Fruit fly (Drosophila melanogaster) ovary, adult (tissue): ENCODE results near the gene siz.

ENCODE experiments used
- CG17801 ChIP-seq: fragments of 200-800 bp; optimal IDR thresholded peaks from 2 replicates; lab custom pipeline; 2019; ENCODE audit warnings: missing biosample characterization, mild to moderate bottlenecking, missing genetic modification characterization, moderate library complexity; ENCODE audit not compliant: partially characterized antibody

The siz gene

DNA sequence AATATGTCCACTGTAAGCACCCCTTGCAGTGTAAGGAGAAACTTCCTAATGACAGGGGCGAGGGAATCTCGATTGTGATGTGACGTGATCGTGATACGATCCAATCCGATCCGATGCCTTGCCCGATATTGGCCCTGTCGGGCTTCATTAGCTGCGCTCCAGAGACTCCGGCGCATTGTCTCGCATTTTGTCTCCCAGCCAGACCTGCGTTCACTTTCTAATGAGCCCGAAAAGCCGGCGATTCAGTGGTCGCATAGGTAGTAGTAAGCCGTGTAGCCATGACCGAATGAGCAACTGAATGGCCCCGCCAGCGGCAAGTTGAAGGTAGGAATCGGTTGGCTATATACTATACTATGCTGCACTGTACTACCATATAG is 20.5 kb downstream of the siz start:
- no peak for TF ChIP-seq CG17801 (GFP tag; lab: Kevin White, UChicago)

DNA sequence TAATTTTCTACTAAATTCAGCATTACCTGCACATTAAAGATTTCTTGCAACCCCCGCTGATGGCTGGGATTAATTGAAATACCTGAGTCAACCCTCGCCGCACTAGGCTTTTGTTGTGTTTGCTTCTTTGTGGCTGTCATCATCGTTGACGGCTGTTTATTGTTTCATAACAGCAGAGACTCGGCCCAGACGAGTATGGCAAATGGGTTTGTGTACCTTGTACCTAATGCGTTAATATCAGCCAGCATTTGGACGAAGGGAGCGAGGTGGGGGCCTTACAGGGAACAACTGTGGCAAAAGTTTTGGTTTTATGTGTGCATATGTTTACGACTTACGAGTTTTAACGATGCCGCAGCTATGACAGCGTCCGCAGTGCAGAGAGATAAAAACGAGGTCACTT is 21.5 kb downstream of the siz start:
- TF ChIP-seq CG17801 (GFP tag; lab: Kevin White, UChicago), result no peak

DNA sequence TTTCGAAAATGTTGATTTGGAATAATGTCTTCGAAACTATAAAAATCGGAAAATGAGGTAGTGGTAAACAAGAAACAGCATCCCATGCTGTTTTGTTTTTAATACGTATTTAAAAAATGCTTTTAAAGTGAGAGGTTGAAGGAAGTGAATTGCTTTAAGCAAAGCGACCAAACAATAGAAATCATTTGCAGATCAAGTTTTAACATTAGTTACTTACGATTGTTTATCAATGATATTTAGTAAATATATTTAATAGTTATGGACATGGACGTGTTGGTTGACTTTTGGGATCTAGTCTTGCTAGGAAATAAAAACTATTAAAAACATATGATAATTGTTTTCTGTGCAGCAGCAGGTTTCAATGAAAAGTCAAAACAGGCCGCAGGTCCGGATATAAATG is 22.0 kb downstream of the siz start:
- TF ChIP-seq CG17801 (GFP tag; lab: Kevin White, UChicago), result no peak

DNA sequence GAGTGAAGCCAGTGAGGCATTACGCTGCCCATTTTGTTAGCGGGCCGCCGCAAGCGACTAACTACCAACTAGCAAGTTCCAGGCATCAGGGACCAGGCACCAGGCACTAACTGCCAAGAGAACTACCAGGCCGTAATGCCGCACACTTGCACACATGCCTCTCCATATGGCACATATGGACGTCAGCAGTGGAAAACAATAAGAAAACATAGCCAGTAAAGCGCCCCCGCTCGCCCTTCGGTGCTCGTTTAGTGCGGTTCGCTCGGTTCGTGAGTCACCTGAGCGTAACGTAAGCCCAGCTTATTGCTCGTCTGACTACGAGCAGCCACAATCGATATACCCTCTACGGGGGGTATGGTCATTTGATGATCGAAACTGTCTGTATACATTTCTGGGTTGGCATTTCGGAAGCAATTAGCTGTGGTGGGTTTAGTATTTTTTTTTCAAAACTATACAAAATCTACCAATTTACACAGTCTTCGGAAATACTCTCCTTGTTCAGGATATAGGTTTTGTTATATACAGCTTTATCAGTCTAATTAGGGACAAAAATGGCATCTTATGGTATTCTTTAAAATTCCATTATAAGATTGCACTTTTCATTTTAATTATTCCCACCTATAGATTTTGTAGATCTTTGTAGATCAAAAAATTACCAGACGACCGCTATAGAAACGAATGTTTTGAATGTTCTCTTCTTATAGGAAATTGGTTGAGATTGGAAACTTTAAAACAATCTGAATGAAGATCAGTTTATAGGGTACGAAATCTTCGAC is 22.6 kb downstream of the siz start:
- TF ChIP-seq CG17801 (GFP tag; lab: Kevin White, UChicago), result no peak

DNA sequence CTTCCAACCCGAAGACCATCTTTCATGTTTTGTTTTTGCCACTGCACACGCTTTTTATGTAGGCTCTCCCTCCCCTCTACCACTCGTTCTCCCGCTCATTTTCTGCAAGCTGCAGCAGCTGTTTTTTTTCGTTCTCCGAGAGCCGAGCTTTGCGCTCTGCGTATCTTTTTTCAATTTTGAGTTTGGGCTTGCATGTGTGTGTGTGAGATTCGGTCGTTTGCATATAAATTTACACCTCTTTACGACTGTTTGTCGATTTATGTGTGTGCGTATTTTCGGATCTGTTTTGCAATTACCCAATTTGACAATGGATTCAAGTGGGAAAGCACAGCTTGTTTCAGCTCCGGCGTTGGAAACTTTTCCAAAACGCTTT is 23.2 kb downstream of the siz start:
- no peak for TF ChIP-seq CG17801 (GFP tag; lab: Kevin White, UChicago)

DNA sequence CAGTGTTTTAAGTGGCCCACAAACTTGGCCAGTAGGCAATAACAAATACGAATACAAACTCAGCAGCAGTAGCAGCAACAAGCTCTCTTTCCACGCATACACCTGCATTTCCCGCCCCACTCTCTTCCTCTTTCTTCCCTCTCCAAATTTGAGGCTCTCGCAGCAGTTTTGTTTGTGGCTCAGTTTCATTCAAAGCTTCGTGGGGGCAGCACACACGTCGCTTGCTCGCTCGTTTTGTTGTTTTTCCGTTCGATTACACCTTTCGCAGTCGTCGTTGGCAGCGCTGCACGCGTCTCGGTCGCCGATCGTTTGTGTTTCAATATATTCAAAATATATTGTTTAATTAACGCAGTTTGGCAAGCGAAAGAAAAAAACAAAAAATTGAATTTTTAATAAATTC is 24.3 kb downstream of the siz start:
- peak; percentile 33 for TF ChIP-seq CG17801 (GFP tag; lab: Kevin White, UChicago)

DNA sequence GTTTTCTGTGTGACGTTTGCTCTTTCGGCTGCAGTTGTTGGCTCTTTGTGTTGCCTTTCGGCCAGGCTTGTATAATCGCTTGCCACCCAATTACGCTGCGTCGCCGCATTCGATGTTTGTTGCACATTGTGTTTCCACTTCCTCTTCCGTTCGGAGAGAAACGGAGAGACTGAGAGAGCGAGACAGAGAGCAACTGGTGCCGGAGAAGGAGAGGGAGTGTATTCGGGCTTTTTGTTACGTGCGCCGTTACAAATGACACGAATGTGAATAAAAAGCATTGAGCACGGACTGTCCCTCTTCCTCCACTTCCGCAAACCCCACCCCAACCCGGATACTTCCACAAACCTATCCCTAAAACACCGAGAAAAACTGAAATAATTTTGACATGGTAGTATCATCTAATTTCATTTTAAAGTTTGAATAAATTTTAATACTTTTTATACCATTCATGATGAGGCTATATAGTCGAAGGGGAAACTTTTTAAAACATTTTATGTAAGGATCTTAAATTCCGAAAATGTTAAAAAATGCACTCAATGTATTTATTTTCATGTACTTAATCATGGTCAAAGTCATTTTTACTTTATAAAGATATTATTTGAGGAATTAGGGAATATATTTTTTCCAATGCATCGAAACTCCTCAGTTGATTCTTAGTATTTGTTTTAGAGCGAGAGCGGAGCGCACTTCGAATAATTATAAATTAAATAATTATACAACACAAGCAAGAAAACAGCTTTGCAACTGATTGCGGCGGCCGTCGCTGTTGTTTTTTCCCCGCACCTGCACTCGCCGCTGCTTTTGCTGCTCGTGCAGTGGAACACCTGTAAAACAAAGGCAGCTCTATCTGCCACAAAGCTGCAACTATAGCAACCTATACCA is 26.1 kb downstream of the siz start:
- peak; percentile 7 for TF ChIP-seq CG17801 (GFP tag; lab: Kevin White, UChicago)

DNA sequence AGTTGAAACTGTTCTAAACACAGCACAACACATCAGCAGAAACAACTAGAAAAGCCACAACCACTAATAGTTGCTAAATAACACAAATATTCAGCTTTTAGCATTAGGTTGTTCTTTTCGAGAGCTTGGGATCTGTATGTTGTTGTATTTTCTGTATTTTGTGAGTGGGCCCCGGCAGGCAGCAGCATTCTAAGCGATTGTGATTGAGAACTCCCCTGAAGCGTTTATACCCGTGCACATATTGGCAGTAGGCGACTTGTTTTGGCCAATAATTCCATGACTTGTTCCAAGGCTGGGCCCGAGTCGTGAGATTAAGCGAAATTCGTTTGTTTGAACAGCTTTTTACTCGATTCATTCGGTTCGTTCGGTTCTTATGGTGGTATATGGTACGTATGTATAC is 27.6 kb downstream of the siz start:
- no peak for TF ChIP-seq CG17801 (GFP tag; lab: Kevin White, UChicago)

DNA sequence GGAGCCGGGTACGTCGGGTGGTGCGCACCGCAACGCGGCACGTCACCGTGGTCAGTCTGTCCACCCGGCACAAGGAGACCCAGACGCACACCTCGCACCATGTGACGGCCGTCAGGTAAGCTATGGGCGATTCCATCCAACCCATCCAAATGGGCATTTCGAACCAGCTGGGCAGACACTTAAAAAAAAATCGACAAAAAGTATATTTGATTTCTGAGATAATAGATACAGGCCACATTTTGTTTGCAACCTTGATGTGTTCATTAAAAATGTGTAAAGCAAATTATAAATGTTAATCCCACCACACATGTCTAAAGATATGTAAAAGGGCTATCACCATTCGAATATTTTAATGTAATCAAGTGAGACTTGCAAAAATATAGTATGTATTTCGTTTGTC is 30.3 kb downstream of the siz start:
- TF ChIP-seq CG17801 (GFP tag; lab: Kevin White, UChicago), result no peak

DNA sequence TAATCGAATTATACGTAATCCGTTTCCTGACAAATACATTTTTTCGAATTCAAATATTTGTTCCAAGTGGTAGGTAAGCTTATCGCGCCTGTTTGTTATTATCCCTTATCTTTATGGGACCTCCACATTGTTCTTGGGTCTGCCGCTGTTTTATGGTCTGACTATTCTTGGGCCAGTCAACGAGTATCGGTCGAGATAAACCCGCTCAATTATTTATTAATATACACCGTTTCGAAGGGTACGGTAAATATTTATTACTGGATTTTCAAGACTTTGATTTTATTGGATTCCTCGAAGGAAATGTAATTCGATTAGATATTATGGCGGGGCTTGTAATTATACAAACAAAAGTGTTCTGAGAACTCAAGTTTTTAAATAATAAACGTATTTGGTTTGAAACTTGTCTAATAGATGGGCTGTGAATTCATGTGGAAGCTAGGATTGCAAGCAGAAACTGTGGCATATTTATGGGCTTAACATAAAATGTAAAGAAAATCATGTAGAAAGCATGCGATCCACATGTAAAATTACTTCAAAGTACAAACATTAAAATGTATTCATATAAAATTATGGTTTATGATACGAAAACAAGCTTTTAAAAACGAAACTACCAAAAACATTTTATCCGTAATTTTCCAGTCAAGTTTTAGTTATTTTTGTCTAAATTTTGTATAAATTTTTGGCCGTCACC is 31.0 kb downstream of the siz start, which contains the start of gene CG43072:
Gene CG43072 (plus strand): TSS at position 641 of the 691 bp plus-strand sequence.
- peak; percentile 50 for TF ChIP-seq CG17801 (GFP tag; lab: Kevin White, UChicago)

DNA sequence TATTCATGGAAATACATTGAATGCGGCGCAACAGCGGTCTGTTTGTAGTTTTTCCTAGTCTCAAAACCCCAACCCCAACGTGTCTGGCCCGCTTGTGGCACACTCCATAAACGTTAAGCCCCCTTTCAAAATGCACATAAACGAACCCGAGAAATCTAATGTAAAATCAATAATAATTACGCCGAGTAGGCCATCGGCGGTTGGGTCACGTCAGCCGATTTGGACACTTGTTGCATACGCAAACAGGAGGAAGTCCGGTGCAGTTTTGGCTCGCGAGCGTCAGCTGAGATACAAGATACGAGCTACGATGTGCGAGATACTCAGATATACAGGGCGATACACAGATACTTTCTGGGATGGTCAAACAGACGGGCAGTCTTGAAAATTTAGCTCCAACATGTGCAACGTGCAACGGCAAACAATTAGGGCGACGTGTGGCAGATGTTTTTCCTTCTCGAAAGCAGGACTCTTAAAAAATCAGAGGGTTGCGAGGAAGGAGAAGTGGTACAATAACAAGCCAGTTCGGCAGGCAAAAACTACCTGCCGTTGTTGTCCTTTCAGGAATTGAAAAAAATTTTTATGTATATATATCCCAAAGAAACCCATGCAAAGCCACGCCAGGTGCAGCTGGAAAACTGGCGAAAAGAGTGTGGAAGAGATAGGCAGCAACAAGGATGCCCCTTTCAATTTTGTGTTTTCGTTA is 32.0 kb downstream of the siz start:
- TF ChIP-seq CG17801 (GFP tag; lab: Kevin White, UChicago), result no peak

DNA sequence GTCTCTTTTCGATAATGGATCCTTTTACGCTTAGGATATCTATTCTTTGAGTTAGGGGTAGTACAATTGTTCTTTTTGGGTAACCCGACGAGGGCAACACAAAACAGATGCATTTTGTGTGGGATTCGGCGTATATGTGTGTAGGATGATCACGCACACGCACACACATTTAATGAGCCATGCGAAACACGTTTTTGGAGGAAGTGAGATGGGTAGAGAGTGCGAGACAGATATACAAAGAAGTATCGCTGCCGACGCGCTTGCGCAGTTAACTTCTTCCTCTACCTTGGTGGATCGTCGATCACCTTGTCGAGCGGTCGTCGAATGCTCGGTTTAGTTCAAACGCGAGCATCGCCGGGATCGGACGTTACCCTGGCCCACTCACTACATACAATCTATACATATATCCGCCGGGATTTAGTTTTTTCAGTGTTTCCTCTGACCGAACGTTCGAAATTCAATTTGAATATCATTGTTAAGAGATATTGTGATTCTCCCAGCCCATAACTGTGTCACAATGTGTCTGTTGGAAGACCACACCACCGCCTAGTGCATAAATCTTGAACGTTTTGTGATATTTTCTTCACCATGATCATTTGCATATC is 33.3 kb downstream of the siz start:
- no peak for TF ChIP-seq CG17801 (GFP tag; lab: Kevin White, UChicago)

DNA sequence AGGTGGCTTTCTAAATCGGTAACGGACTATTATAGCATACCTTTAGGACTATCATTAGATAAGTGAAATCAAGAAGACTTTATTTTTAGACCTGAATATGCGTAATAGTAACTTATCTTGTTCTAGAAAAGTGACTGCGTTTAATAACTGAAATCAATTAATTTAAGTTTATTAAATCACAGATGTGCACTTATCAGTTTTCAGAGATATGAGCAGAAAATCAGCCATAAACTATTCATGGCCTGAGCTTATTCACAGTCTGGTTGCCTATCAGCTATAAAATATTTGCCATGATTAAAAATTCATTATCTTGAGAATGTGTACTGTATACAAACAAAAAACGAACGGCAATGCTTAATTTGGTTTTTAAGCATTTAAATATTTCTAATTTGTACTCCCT is 35.1 kb downstream of the siz start:
- TF ChIP-seq CG17801 (GFP tag; lab: Kevin White, UChicago), result no peak

DNA sequence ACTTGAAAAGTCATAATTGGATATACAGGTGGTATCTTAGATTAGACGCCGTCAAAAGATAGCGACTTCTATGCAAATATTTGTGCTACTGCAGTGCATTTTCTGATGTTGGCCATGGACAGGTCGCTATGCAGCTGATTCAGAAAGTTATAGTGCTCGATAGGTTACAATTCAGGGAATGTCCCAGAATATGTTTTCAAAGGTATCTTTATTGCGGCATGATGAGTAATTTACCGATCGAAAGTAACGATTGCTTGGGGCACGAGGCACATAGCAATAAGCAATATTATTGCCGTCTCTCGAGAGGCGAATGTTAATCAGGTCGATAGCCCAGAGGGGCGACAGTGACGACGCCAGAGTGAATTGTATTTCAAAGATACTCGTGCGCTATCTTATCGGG is 35.7 kb downstream of the siz start:
- no peak for TF ChIP-seq CG17801 (GFP tag; lab: Kevin White, UChicago)
